Fruit fly (Drosophila melanogaster) whole organism, embryonic: Measurements from ENCODE around the gene Mgat4b.
A peak's percentile ranks its signal among the peaks of the same experiment; 100 is the strongest.

Experiments used
- Abd-B ChIP-seq: fragments of 200-800 bp; sonication (Bioruptor generic); optimal IDR thresholded peaks from 2 replicates; lab custom pipeline; 2018; ENCODE audit warnings: missing biosample characterization, mild to moderate bottlenecking, missing genetic modification characterization, moderate library complexity
- Asciz ChIP-seq: fragments of 200-800 bp; sonication (Bioruptor generic); optimal IDR thresholded peaks from 2 replicates; lab custom pipeline; 2017; ENCODE audit warnings: missing biosample characterization, mild to moderate bottlenecking, missing genetic modification characterization, missing genetic modification reagents
- B-H1 ChIP-seq: fragments of 200-800 bp; sonication (Bioruptor generic); IDR thresholded peaks from 3 replicates; pipeline ENCODE4 v1.3.6; 2022; ENCODE audit warnings: missing biosample characterization, missing genetic modification characterization
- CG12299 ChIP-seq: fragments of 200-800 bp; sonication (Bioruptor generic); optimal IDR thresholded peaks from 2 replicates; lab custom pipeline; 2018; ENCODE audit warnings: missing biosample characterization, mild to moderate bottlenecking, missing genetic modification characterization
- CG13123 ChIP-seq: fragments of 200-800 bp; sonication (Bioruptor generic); optimal IDR thresholded peaks from 2 replicates; lab custom pipeline; 2016; ENCODE audit warnings: missing biosample characterization, missing genetic modification characterization
- CG15011 ChIP-seq: fragments of 200-800 bp; sonication (Bioruptor generic); optimal IDR thresholded peaks from 3 replicates; lab custom pipeline; 2018; ENCODE audit warnings: missing biosample characterization, mild to moderate bottlenecking, missing genetic modification characterization
- CG15479 ChIP-seq: fragments of 200-800 bp; sonication (Bioruptor generic); optimal IDR thresholded peaks from 3 replicates; lab custom pipeline; 2019; ENCODE audit warnings: missing biosample characterization, mild to moderate bottlenecking, missing genetic modification characterization, moderate library complexity
- CG16813 ChIP-seq: fragments of 200-800 bp; sonication (Bioruptor generic); IDR thresholded peaks from 3 replicates; pipeline ENCODE4 v1.3.6; 2022; ENCODE audit warnings: missing biosample characterization, missing genetic modification characterization; ENCODE audit not compliant: partially characterized antibody
- CG17912 ChIP-seq: fragments of 200-800 bp; sonication (Bioruptor generic); optimal IDR thresholded peaks from 2 replicates; lab custom pipeline; 2018; ENCODE audit warnings: missing biosample characterization, mild to moderate bottlenecking, missing genetic modification characterization
- CG2199 ChIP-seq: fragments of 200-800 bp; sonication (Bioruptor generic); IDR thresholded peaks from 3 replicates; pipeline ENCODE4 v1.3.6; 2022; ENCODE audit warnings: missing biosample characterization, missing genetic modification characterization
- CG2202 ChIP-seq: fragments of 200-800 bp; sonication (Bioruptor generic); optimal IDR thresholded peaks from 2 replicates; lab custom pipeline; 2018; ENCODE audit warnings: missing biosample characterization, mild to moderate bottlenecking, missing genetic modification characterization
- CG2678 ChIP-seq: fragments of 200-800 bp; sonication (Bioruptor generic); optimal IDR thresholded peaks from 3 replicates; lab custom pipeline; 2019; ENCODE audit warnings: missing biosample characterization, mild to moderate bottlenecking, missing genetic modification characterization, moderate library complexity
- CG31224 ChIP-seq: fragments of 200-800 bp; sonication (Bioruptor generic); IDR thresholded peaks from 2 replicates; pipeline ENCODE4 v1.3.6; 2022; ENCODE audit warnings: missing biosample characterization, missing genetic modification characterization
- CG34224 ChIP-seq: fragments of 200-800 bp; sonication (Bioruptor generic); IDR thresholded peaks from 3 replicates; pipeline ENCODE4 v1.3.6; 2022; ENCODE audit warnings: missing biosample characterization, missing genetic modification characterization; ENCODE audit not compliant: partially characterized antibody
- CG3995 ChIP-seq: fragments of 200-800 bp; sonication (Bioruptor generic); optimal IDR thresholded peaks from 3 replicates; lab custom pipeline; 2016; ENCODE audit warnings: missing biosample characterization, missing genetic modification characterization
- CG4404 ChIP-seq: fragments of 200-800 bp; sonication (Bioruptor generic); IDR thresholded peaks from 2 replicates; pipeline ENCODE4 v1.3.6; 2022; ENCODE audit warnings: missing biosample characterization, missing genetic modification characterization
- CG6654 ChIP-seq: fragments of 200-800 bp; sonication (Bioruptor generic); optimal IDR thresholded peaks from 2 replicates; lab custom pipeline; 2017; ENCODE audit warnings: missing biosample characterization, mild to moderate bottlenecking, missing genetic modification characterization
- CG7987 ChIP-seq: fragments of 200-800 bp; sonication (Bioruptor generic); optimal IDR thresholded peaks from 2 replicates; lab custom pipeline; 2018; ENCODE audit warnings: missing biosample characterization, mild to moderate bottlenecking, missing genetic modification characterization, moderate library complexity
- D19A ChIP-seq: fragments of 200-800 bp; optimal IDR thresholded peaks from 3 replicates; lab custom pipeline; 2019; ENCODE audit warnings: missing biosample characterization, mild to moderate bottlenecking, missing genetic modification characterization, moderate library complexity
- Doc3 ChIP-seq: fragments of 200-800 bp; sonication (Bioruptor generic); IDR thresholded peaks from 3 replicates; pipeline ENCODE4 v1.3.6; 2022; ENCODE audit warnings: missing biosample characterization, missing genetic modification characterization; ENCODE audit not compliant: partially characterized antibody
- Gsc ChIP-seq: fragments of 200-800 bp; sonication (Bioruptor generic); IDR thresholded peaks from 2 replicates; pipeline ENCODE4 v1.3.6; 2022; ENCODE audit warnings: missing biosample characterization, missing genetic modification characterization
- Hr51 ChIP-seq, 2 experiments: fragments of 200-800 bp; sonication (Bioruptor generic); optimal IDR thresholded peaks; 2 replicates in 1 of 2; 3 replicates in 1 of 2; lab custom pipeline; 2016 to 2018; ENCODE audit warnings: missing biosample characterization in 2 of 2, missing genetic modification characterization in 2 of 2, mild to moderate bottlenecking in 1 of 2, moderate library complexity in 1 of 2
- MTF-1 ChIP-seq: fragments of 200-800 bp; sonication (Bioruptor generic); optimal IDR thresholded peaks from 2 replicates; lab custom pipeline; 2018; ENCODE audit warnings: missing biosample characterization, mild to moderate bottlenecking, missing genetic modification characterization, borderline replicate concordance
- Max ChIP-seq: fragments of 200-800 bp; sonication (Bioruptor generic); optimal IDR thresholded peaks from 2 replicates; lab custom pipeline; 2016; ENCODE audit warnings: missing biosample characterization, mild to moderate bottlenecking, missing genetic modification characterization
- NC2β ChIP-seq: fragments of 200-800 bp; sonication (Bioruptor generic); optimal IDR thresholded peaks from 2 replicates; lab custom pipeline; 2016; ENCODE audit warnings: missing biosample characterization, missing genetic modification characterization
- PHDP ChIP-seq: fragments of 200-800 bp; sonication (Bioruptor generic); optimal IDR thresholded peaks from 3 replicates; lab custom pipeline; 2018; ENCODE audit warnings: missing biosample characterization, mild to moderate bottlenecking, missing genetic modification characterization, moderate library complexity
- Sry-β ChIP-seq: fragments of 200-800 bp; sonication (Bioruptor generic); optimal IDR thresholded peaks from 2 replicates; lab custom pipeline; 2018; ENCODE audit warnings: missing biosample characterization, mild to moderate bottlenecking, missing genetic modification characterization, moderate library complexity
- Xrp1 ChIP-seq: fragments of 200-800 bp; sonication (Bioruptor generic); IDR thresholded peaks from 2 replicates; pipeline ENCODE4 v1.3.6; 2022; ENCODE audit warnings: missing biosample characterization, missing genetic modification characterization
- amos ChIP-seq: fragments of 200-800 bp; sonication (Bioruptor generic); IDR thresholded peaks from 2 replicates; pipeline ENCODE4 v1.3.6; 2022; ENCODE audit warnings: missing biosample characterization, missing genetic modification characterization; ENCODE audit not compliant: partially characterized antibody
- ato ChIP-seq: fragments of 200-800 bp; sonication (Bioruptor generic); IDR thresholded peaks from 2 replicates; pipeline ENCODE4 v1.3.6; 2022; ENCODE audit warnings: missing biosample characterization, missing genetic modification characterization; ENCODE audit not compliant: partially characterized antibody
- az2 ChIP-seq: fragments of 200-800 bp; sonication (Bioruptor generic); optimal IDR thresholded peaks from 3 replicates; lab custom pipeline; 2016; ENCODE audit warnings: missing biosample characterization, missing genetic modification characterization
- bigmax ChIP-seq: fragments of 200-800 bp; sonication (Bioruptor generic); optimal IDR thresholded peaks from 2 replicates; lab custom pipeline; 2018; ENCODE audit warnings: missing biosample characterization, mild to moderate bottlenecking, missing genetic modification characterization
- dimm ChIP-seq: fragments of 200-800 bp; sonication (Bioruptor generic); IDR thresholded peaks from 2 replicates; pipeline ENCODE4 v1.3.6; 2022; ENCODE audit warnings: missing biosample characterization, missing genetic modification characterization
- dmrt11E ChIP-seq: fragments of 200-800 bp; sonication (Bioruptor generic); optimal IDR thresholded peaks from 3 replicates; lab custom pipeline; 2018; ENCODE audit warnings: missing biosample characterization, mild to moderate bottlenecking, missing genetic modification characterization, moderate library complexity
- h ChIP-seq: fragments of >200 bp; optimal IDR thresholded peaks from 2 replicates; lab custom pipeline; 2017
- ken ChIP-seq: fragments of 200-800 bp; sonication (Bioruptor generic); IDR thresholded peaks from 3 replicates; pipeline ENCODE4 v1.3.6; 2022; ENCODE audit warnings: missing biosample characterization, missing genetic modification characterization
- lov ChIP-seq, 2 experiments: fragments of 200-800 bp in 1 of 2; fragments of >200 bp in 1 of 2; sonication (Bioruptor generic) in 1 of 2; IDR thresholded peaks in 1 of 2; optimal IDR thresholded peaks in 1 of 2; 2 replicates in 1 of 2; 3 replicates in 1 of 2; pipeline versions ENCODE4 v1.3.6 to Lab custom; 2017 to 2022; ENCODE audit warnings: missing biosample characterization in 1 of 2, missing genetic modification characterization in 1 of 2
- nau ChIP-seq: fragments of 200-800 bp; sonication (Bioruptor generic); optimal IDR thresholded peaks from 3 replicates; lab custom pipeline; 2017; ENCODE audit warnings: missing biosample characterization, mild to moderate bottlenecking, missing genetic modification characterization, missing genetic modification reagents
- nerfin-1 ChIP-seq: fragments of 200-800 bp; sonication (Bioruptor generic); optimal IDR thresholded peaks from 3 replicates; lab custom pipeline; 2019; ENCODE audit warnings: missing biosample characterization, mild to moderate bottlenecking, missing genetic modification characterization, moderate library complexity
- row ChIP-seq: fragments of 200-800 bp; sonication (Bioruptor generic); IDR thresholded peaks from 3 replicates; pipeline ENCODE4 v1.3.6; 2022; ENCODE audit warnings: missing biosample characterization, missing genetic modification characterization
- salm ChIP-seq: fragments of 200-800 bp; sonication (Bioruptor generic); optimal IDR thresholded peaks from 2 replicates; lab custom pipeline; 2018; ENCODE audit warnings: missing biosample characterization, mild to moderate bottlenecking, missing genetic modification characterization
- scrt ChIP-seq: fragments of 200-800 bp; sonication (Bioruptor generic); optimal IDR thresholded peaks from 2 replicates; lab custom pipeline; 2018; ENCODE audit warnings: missing biosample characterization, mild to moderate bottlenecking, missing genetic modification characterization, moderate library complexity
- sd ChIP-seq: fragments of 200-800 bp; sonication (Bioruptor generic); optimal IDR thresholded peaks from 3 replicates; lab custom pipeline; 2018; ENCODE audit warnings: missing biosample characterization, mild to moderate bottlenecking, missing genetic modification characterization, moderate library complexity
- slp2 ChIP-seq: fragments of 200-800 bp; sonication (Bioruptor generic); optimal IDR thresholded peaks from 2 replicates; lab custom pipeline; 2016; ENCODE audit warnings: missing biosample characterization, missing genetic modification characterization
- so ChIP-seq: fragments of 200-800 bp; sonication (Bioruptor generic); IDR thresholded peaks from 3 replicates; pipeline ENCODE4 v1.3.6; 2022; ENCODE audit warnings: missing biosample characterization, missing genetic modification characterization
- sob ChIP-seq: fragments of 200-800 bp; sonication (Bioruptor generic); IDR thresholded peaks from 2 replicates; pipeline ENCODE4 v1.3.6; 2022; ENCODE audit warnings: missing biosample characterization, missing genetic modification characterization
- ssp ChIP-seq: fragments of 200-800 bp; sonication (Bioruptor generic); IDR thresholded peaks from 2 replicates; pipeline ENCODE4 v1.3.6; 2022; ENCODE audit warnings: missing biosample characterization, missing genetic modification characterization
- zf30C ChIP-seq: fragments of 200-800 bp; sonication (Bioruptor generic); optimal IDR thresholded peaks from 3 replicates; lab custom pipeline; 2018; ENCODE audit warnings: missing biosample characterization, mild to moderate bottlenecking, missing genetic modification characterization

Mgat4b gene

dm6 chr3L:14786230-14786850, 17.3 kb upstream of the Mgat4b start, which contains the start of the genes bmm and Tdrd3 (continued):
- TF ChIP-seq CG15479 (GFP tag; lab: Kevin White, UChicago) (no peak), CG3995 (GFP tag; lab: Kevin White, UChicago) (peak; percentile 39), Xrp1 (GFP tag; lab: Robert Waterston, UW) (peak; percentile 63), nau (no peak), lov (optimal IDR thresholded peaks at IDR 0.05; lab: Kevin White, UChicago) (no peak), lov (GFP tag; IDR thresholded peaks at IDR 0.05; lab: Robert Waterston, UW) (no peak), sob (GFP tag; lab: Robert Waterston, UW) (peak; percentile 89), ssp (GFP tag; lab: Robert Waterston, UW) (peak; percentile 67), Abd-B (GFP tag; lab: Kevin White, UChicago) (peak; percentile 89), PHDP (tag; lab: Kevin White, UChicago) (peak; percentile 84), D19A (tag; lab: Kevin White, UChicago) (peak; percentile 62), CG7987 (GFP tag; lab: Kevin White, UChicago) (no peak), CG2202 (no peak), CG2678 (tag; lab: Kevin White, UChicago) (peak; percentile 91), salm (tag; lab: Kevin White, UChicago) (peak; percentile 67), CG12299 (peak; percentile 53), row (peak; percentile 97), Hr51 (GFP tag; optimal IDR thresholded peaks at IDR 0.05; lab: Kevin White, UChicago) (peak; percentile 17 to 84), MTF-1 (peak; percentile 41), CG2199 (GFP tag; lab: Robert Waterston, UW) (peak; percentile 7; the same call in 1 of the 3 replicates), NC2β (GFP tag; lab: Kevin White, UChicago) (no peak), az2 (GFP tag; lab: Kevin White, UChicago) (peak; percentile 80), ken (GFP tag; lab: Robert Waterston, UW) (peak; percentile 72; the same call in 2 of the 3 replicates), so (peak; percentile 63; the same call in 1 of the 3 replicates), ato (GFP tag; lab: Robert Waterston, UW) (peak; percentile 54; the same call in 1 of the 2 replicates), Sry-β (GFP tag; lab: Kevin White, UChicago) (peak; percentile 54), Gsc (GFP tag; lab: Robert Waterston, UW) (no peak), Max (GFP tag; lab: Kevin White, UChicago) (peak; percentile 39), h (no peak), Asciz (GFP tag; lab: Kevin White, UChicago) (peak; percentile 63), CG31224 (GFP tag; lab: Robert Waterston, UW) (peak; percentile 69), nerfin-1 (tag; lab: Kevin White, UChicago) (peak; percentile 68), B-H1 (GFP tag; lab: Robert Waterston, UW) (0 out of 3 replicates have a peak, but pooled peaks have one; percentile 43), CG16813 (GFP tag; lab: Robert Waterston, UW) (peak; percentile 92), slp2 (GFP tag; lab: Kevin White, UChicago) (no peak), CG4404 (GFP tag; lab: Robert Waterston, UW) (peak; percentile 60), CG34224 (GFP tag; lab: Robert Waterston, UW) (peak; percentile 81), amos (peak; percentile 91), dmrt11E (tag; lab: Kevin White, UChicago) (peak; percentile 86), sd (tag; lab: Kevin White, UChicago) (peak; percentile 56), CG6654 (GFP tag; lab: Kevin White, UChicago) (no peak), Doc3 (peak; percentile 88), CG15011 (GFP tag; lab: Kevin White, UChicago) (peak; percentile 44), dimm (GFP tag; lab: Robert Waterston, UW) (0 out of 2 replicates have a peak, but pooled peaks have one; percentile 7), scrt (peak; percentile 27), zf30C (GFP tag; lab: Kevin White, UChicago) (no peak), bigmax (GFP tag; lab: Kevin White, UChicago) (no peak), CG13123 (GFP tag; lab: Kevin White, UChicago) (peak; percentile 52), CG17912 (no peak)
